Worm (Caenorhabditis elegans) whole organism, L3 larva: ENCODE measurements around the gene C33H5.13.

ENCODE experiments used
- R02D3.7 ChIP-seq: fragments of 150-350 bp; optimal IDR thresholded peaks from 2 replicates; lab custom pipeline; 2014; ENCODE audit warnings: missing biosample characterization, missing genetic modification characterization
- ZK546.5 ChIP-seq: sonication (generic microtip); optimal IDR thresholded peaks from 2 replicates; lab custom pipeline; 2017; ENCODE audit warnings: missing biosample characterization, missing genetic modification characterization
- ceh-16 ChIP-seq: sonication (generic microtip); optimal IDR thresholded peaks from 2 replicates; lab custom pipeline; 2017; ENCODE audit warnings: missing biosample characterization, missing genetic modification characterization
- ceh-28 ChIP-seq: fragments of 150-350 bp; optimal IDR thresholded peaks from 2 replicates; lab custom pipeline; 2014; ENCODE audit warnings: missing biosample characterization, missing genetic modification reagents, missing genetic modification characterization
- ceh-82 ChIP-seq: fragments of 150-350 bp; optimal IDR thresholded peaks from 2 replicates; lab custom pipeline; 2014; ENCODE audit warnings: missing biosample characterization, missing genetic modification characterization
- ceh-9 ChIP-seq: sonication (generic microtip); optimal IDR thresholded peaks from 2 replicates; lab custom pipeline; 2018; ENCODE audit warnings: missing biosample characterization, missing genetic modification characterization
- daf-12 ChIP-seq: fragments of 150-350 bp; optimal IDR thresholded peaks from 2 replicates; lab custom pipeline; 2014; ENCODE audit warnings: missing biosample characterization, missing genetic modification reagents, missing genetic modification characterization
- egl-27 ChIP-seq: sonication (generic microtip); optimal IDR thresholded peaks from 4 replicates; lab custom pipeline; 2017; ENCODE audit warnings: missing biosample characterization, missing genetic modification reagents, missing genetic modification characterization
- elt-2 ChIP-seq: sonication (generic microtip); optimal IDR thresholded peaks from 2 replicates; lab custom pipeline; 2016; ENCODE audit warnings: missing genetic modification reagents, mild to moderate bottlenecking, missing genetic modification characterization, missing compliant biosample characterization
- eor-1 ChIP-seq, 2 experiments: fragments of 150-350 bp; optimal IDR thresholded peaks; 2 replicates each; lab custom pipeline; 2014 to 2018; ENCODE audit warnings: missing biosample characterization in 2 of 2, missing genetic modification characterization in 2 of 2
- fkh-10 ChIP-seq: sonication (generic microtip); optimal IDR thresholded peaks from 2 replicates; lab custom pipeline; 2017; ENCODE audit warnings: missing biosample characterization, missing genetic modification reagents, missing genetic modification characterization
- fkh-2 ChIP-seq: fragments of 150-350 bp; optimal IDR thresholded peaks from 2 replicates; lab custom pipeline; 2014; ENCODE audit warnings: missing biosample characterization, missing genetic modification reagents, missing genetic modification characterization
- fos-1 ChIP-seq: fragments of 150-350 bp; optimal IDR thresholded peaks from 2 replicates; lab custom pipeline; 2014; ENCODE audit warnings: missing biosample characterization, missing genetic modification characterization
- hmg-11 ChIP-seq: sonication (generic microtip); optimal IDR thresholded peaks from 2 replicates; lab custom pipeline; 2016; ENCODE audit warnings: missing genetic modification characterization, missing compliant biosample characterization
- lin-15B ChIP-seq: fragments of 150-350 bp; optimal IDR thresholded peaks from 2 replicates; lab custom pipeline; 2014; ENCODE audit warnings: missing biosample characterization, missing genetic modification characterization
- lin-39 ChIP-seq: fragments of 150-350 bp; optimal IDR thresholded peaks from 2 replicates; lab custom pipeline; 2018; ENCODE audit warnings: missing biosample characterization, missing genetic modification reagents, missing genetic modification characterization
- mdl-1 ChIP-seq: fragments of 150-350 bp; optimal IDR thresholded peaks from 2 replicates; lab custom pipeline; 2014; ENCODE audit warnings: missing biosample characterization, missing genetic modification characterization
- mml-1 ChIP-seq: fragments of 150-350 bp; sonication (generic microtip); optimal IDR thresholded peaks from 3 replicates; lab custom pipeline; 2014; ENCODE audit warnings: missing biosample characterization, missing genetic modification characterization
- nfya-1 ChIP-seq: sonication (generic microtip); optimal IDR thresholded peaks from 2 replicates; lab custom pipeline; 2017; ENCODE audit warnings: missing genetic modification characterization, mild to moderate bottlenecking, missing compliant biosample characterization, antibody characterized with exemption, moderate library complexity; ENCODE audit not compliant: insufficient read depth
- nhr-11 ChIP-seq: fragments of 150-350 bp; optimal IDR thresholded peaks from 2 replicates; lab custom pipeline; 2014; ENCODE audit warnings: missing biosample characterization, missing genetic modification characterization
- nhr-12 ChIP-seq: fragments of 150-350 bp; optimal IDR thresholded peaks from 2 replicates; lab custom pipeline; 2014; ENCODE audit warnings: missing biosample characterization, missing genetic modification characterization
- nhr-23 ChIP-seq: fragments of 150-350 bp; optimal IDR thresholded peaks from 2 replicates; lab custom pipeline; 2014; ENCODE audit warnings: missing biosample characterization, missing genetic modification reagents, missing genetic modification characterization
- nhr-237 ChIP-seq: fragments of 150-350 bp; optimal IDR thresholded peaks from 2 replicates; lab custom pipeline; 2014; ENCODE audit warnings: missing biosample characterization, missing genetic modification characterization
- nhr-25 ChIP-seq: sonication (generic microtip); optimal IDR thresholded peaks from 2 replicates; lab custom pipeline; 2017; ENCODE audit warnings: missing biosample characterization, missing genetic modification characterization
- nhr-28 ChIP-seq: fragments of 150-350 bp; optimal IDR thresholded peaks from 2 replicates; lab custom pipeline; 2014; ENCODE audit warnings: missing biosample characterization, missing genetic modification characterization
- nhr-43 ChIP-seq: sonication (generic microtip); optimal IDR thresholded peaks from 2 replicates; lab custom pipeline; 2016; ENCODE audit warnings: mild to moderate bottlenecking, missing genetic modification characterization, missing compliant biosample characterization; ENCODE audit not compliant: poor library complexity, severe bottlenecking
- nhr-76 ChIP-seq: fragments of 150-350 bp; sonication (generic microtip); optimal IDR thresholded peaks from 5 replicates; lab custom pipeline; 2014; ENCODE audit warnings: missing biosample characterization, missing genetic modification characterization
- nhr-77 ChIP-seq: fragments of 150-350 bp; optimal IDR thresholded peaks from 2 replicates; lab custom pipeline; 2014; ENCODE audit warnings: missing biosample characterization, missing genetic modification characterization
- pha-4 ChIP-seq: fragments of 150-350 bp; optimal IDR thresholded peaks from 2 replicates; lab custom pipeline; 2014; ENCODE audit warnings: missing biosample characterization, missing genetic modification reagents, missing genetic modification characterization
- pqm-1 ChIP-seq: fragments of 150-350 bp; optimal IDR thresholded peaks from 2 replicates; lab custom pipeline; 2017; ENCODE audit warnings: missing biosample characterization, missing genetic modification characterization, inconsistent platforms
- sea-2 ChIP-seq: fragments of 150-350 bp; sonication (generic microtip); optimal IDR thresholded peaks from 4 replicates; lab custom pipeline; 2014; ENCODE audit warnings: missing biosample characterization, missing genetic modification reagents, missing genetic modification characterization
- skn-1 ChIP-seq: fragments of 150-350 bp; optimal IDR thresholded peaks from 2 replicates; lab custom pipeline; 2014; ENCODE audit warnings: missing biosample characterization, missing genetic modification characterization
- snpc-4 ChIP-seq: fragments of 150-350 bp; optimal IDR thresholded peaks from 2 replicates; lab custom pipeline; 2014; ENCODE audit warnings: missing biosample characterization, missing genetic modification characterization
- tbx-2 ChIP-seq: sonication (generic microtip); optimal IDR thresholded peaks from 2 replicates; lab custom pipeline; 2016; ENCODE audit warnings: mild to moderate bottlenecking, missing genetic modification characterization, missing compliant biosample characterization
- unc-39 ChIP-seq: sonication (generic microtip); optimal IDR thresholded peaks from 4 replicates; lab custom pipeline; 2017; ENCODE audit warnings: missing biosample characterization, missing genetic modification characterization
- ztf-4 ChIP-seq: fragments of 150-350 bp; optimal IDR thresholded peaks from 2 replicates; lab custom pipeline; 2014; ENCODE audit warnings: missing biosample characterization, missing genetic modification characterization

Gene C33H5.13

ce11 chrIV:7791821-7792446 is at the start of gene C33H5.13:
TSS of gene C33H5.13 (minus strand) at chrIV:7792263.
- no peak for TF ChIP-seq ztf-4 (tag; lab: Kevin White, UChicago)
- TF ChIP-seq eor-1 (tag; optimal IDR thresholded peaks at IDR 0.05; lab: Kevin White, UChicago) = no peak
- no peak for TF ChIP-seq mml-1 (tag; lab: Kevin White, UChicago)
- TF ChIP-seq elt-2 = peak; percentile 79
- TF ChIP-seq nhr-23 (tag; lab: Kevin White, UChicago) = no peak
- peak; percentile 73 for TF ChIP-seq pqm-1 (tag; lab: Kevin White, UChicago)
- TF ChIP-seq pha-4 (tag; lab: Kevin White, UChicago) = peak; percentile 49

DNA sequence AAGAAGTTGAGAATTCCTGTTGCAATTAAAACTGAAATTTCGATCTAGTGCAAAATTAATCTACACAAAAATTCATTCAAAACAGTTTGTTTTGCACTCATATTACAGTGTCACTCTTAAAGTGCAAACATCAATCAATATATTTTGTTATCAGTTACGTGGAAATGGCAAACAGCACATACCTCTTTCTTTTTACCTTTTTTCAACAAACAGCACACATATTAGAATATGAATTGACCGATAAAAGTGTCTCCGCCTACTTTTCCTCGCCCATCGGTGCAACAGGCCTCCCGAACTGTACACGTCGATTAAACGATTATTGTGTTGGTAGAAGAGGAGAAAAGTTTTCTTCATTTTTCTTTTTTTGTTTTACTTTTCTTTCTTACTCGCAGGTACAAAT is 49.2 kb upstream of the C33H5.13 start:
- TF ChIP-seq ceh-82 (tag; lab: Kevin White, UChicago) (no peak), pqm-1 (tag; lab: Kevin White, UChicago) (peak; percentile 90), fkh-10 (GFP tag; lab: Kevin White, UChicago) (no peak), daf-12 (tag; lab: Kevin White, UChicago) (no peak), pha-4 (tag; lab: Kevin White, UChicago) (peak; percentile 50), elt-2 (peak; percentile 89), nhr-76 (no peak), ceh-28 (tag; lab: Kevin White, UChicago) (peak; percentile 45)

ce11 chrIV:7839923-7840322 is 47.9 kb upstream of the C33H5.13 start:
- no peak for TF ChIP-seq fos-1
- TF ChIP-seq, all 47 proteins: peak for 0

DNA sequence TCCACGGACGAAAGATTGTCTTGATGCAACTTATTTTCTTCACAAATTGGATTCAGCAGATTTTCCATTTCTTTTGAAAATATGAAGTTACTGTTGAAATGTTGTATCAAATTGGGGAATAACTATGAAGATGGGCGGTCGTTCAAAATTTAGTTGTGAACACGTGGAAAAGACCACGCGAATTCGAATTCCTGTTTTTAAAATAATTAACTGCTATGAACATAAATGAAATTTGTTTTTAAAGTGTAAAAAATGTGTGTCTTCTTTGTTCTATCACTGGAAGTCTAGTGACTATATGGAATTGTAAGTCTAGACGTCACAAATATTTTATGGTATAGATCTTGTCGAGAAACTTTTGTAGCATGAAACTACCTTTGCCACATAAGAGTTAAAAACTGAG is 46.4 kb upstream of the C33H5.13 start, which contains the start of gene C06A6.7:
Gene C06A6.7, minus strand, starts transcription at position 101 of the 400 bp plus-strand sequence.
- TF ChIP-seq eor-1 (tag; optimal IDR thresholded peaks at IDR 0.05; lab: Kevin White, UChicago) = no peak
- TF ChIP-seq egl-27 (tag; lab: Kevin White, UChicago) = no peak
- no peak for TF ChIP-seq fos-1
- TF ChIP-seq elt-2 = no peak
- TF ChIP-seq ceh-16 = no peak
- TF ChIP-seq nhr-11 (tag; lab: Kevin White, UChicago) = no peak
- TF ChIP-seq skn-1 = no peak
- TF ChIP-seq fkh-10 (GFP tag; lab: Kevin White, UChicago) = no peak
- TF ChIP-seq nhr-25 (tag; lab: Kevin White, UChicago) = no peak
- TF ChIP-seq mdl-1 (tag; lab: Kevin White, UChicago) = no peak
- TF ChIP-seq nhr-12 (tag; lab: Kevin White, UChicago) = no peak
- TF ChIP-seq snpc-4 = no peak
- TF ChIP-seq ceh-82 (tag; lab: Kevin White, UChicago) = no peak
- TF ChIP-seq tbx-2 (tag; lab: Kevin White, UChicago) = no peak
- TF ChIP-seq hmg-11 (tag; lab: Kevin White, UChicago) = no peak
- no peak for TF ChIP-seq pha-4 (tag; lab: Kevin White, UChicago)

DNA sequence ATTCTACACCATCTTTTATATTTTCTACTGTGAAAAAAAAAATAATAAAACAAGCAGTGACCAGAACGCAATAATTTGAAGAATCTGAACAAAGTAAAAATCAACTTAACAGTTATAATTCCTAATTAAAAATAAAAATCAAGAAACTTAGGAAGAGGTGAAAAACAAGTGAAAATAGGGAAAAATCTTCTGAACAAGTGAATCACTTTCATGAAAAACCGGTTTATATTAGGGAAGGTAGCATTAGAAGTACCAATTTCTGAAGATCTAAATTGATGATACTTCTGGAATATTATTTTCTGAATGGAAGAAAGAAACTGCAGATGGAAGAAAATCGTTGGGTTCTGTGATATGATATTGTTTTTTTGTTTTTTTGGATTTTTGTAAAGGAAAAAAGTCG is 44.4 kb upstream of the C33H5.13 start:
- TF ChIP-seq fkh-2 (tag; lab: Kevin White, UChicago) = no peak
- no peak for TF ChIP-seq sea-2 (GFP tag; lab: Kevin White, UChicago)
- no peak for TF ChIP-seq lin-15B (tag; lab: Kevin White, UChicago)

DNA sequence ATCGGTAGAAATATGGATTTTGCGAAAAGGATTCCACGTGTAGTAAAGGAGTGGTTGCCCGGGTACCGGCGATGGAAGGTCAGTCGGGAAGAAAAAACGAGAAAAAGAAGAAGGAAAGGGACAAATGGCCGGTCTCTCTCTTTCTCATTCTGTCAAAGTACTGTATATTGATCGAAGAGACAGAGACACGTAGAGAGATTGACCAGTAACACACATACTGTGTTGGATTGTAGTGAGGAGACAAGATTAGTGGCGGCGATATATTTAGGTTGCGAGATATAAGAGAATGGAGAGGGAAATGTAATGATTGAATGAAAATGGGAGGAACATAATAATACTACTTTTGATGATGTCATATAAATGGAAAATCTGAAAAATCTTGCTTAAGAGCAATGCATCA is 44.0 kb upstream of the C33H5.13 start:
- no peak for TF ChIP-seq ceh-9 (tag; lab: Kevin White, UChicago)
- TF ChIP-seq nhr-25 (tag; lab: Kevin White, UChicago) = peak; percentile 61
- no peak for TF ChIP-seq nhr-77 (tag; lab: Kevin White, UChicago)
- TF ChIP-seq lin-39 (tag; lab: Kevin White, UChicago) = no peak
- peak; percentile 26 for TF ChIP-seq pha-4 (tag; lab: Kevin White, UChicago)
- no peak for TF ChIP-seq ceh-16
- no peak for TF ChIP-seq R02D3.7 (tag; lab: Kevin White, UChicago)
- TF ChIP-seq mdl-1 (tag; lab: Kevin White, UChicago) = no peak
- no peak for TF ChIP-seq sea-2 (GFP tag; lab: Kevin White, UChicago)
- TF ChIP-seq fos-1 = no peak
- no peak for TF ChIP-seq nhr-28
- TF ChIP-seq nfya-1 (tag; lab: Kevin White, UChicago) = peak; percentile 19
- no peak for TF ChIP-seq fkh-10 (GFP tag; lab: Kevin White, UChicago)
- TF ChIP-seq lin-15B (tag; lab: Kevin White, UChicago) = no peak
- TF ChIP-seq ceh-28 (tag; lab: Kevin White, UChicago) = peak; percentile 60
- TF ChIP-seq nhr-43 = no peak
- TF ChIP-seq unc-39 (tag; lab: Kevin White, UChicago) = no peak
- TF ChIP-seq hmg-11 (tag; lab: Kevin White, UChicago) = peak; percentile 27
- peak; percentile 85 for TF ChIP-seq nhr-23 (tag; lab: Kevin White, UChicago)
- TF ChIP-seq nhr-237 (tag; lab: Kevin White, UChicago) = no peak
- TF ChIP-seq ZK546.5 (tag; lab: Kevin White, UChicago) = no peak
- TF ChIP-seq, all 47 proteins: peak for 6
